Worm (Caenorhabditis elegans) whole organism, L1 larva: Measurements from ENCODE around the gene mltn-11.

Experiments used
- C16A3.4 ChIP-seq: fragments of 150-350 bp; optimal IDR thresholded peaks from 2 replicates; lab custom pipeline; 2014; ENCODE audit warnings: missing biosample characterization, missing genetic modification characterization
- C34B4.2 ChIP-seq: sonication (generic microtip); optimal IDR thresholded peaks from 2 replicates; lab custom pipeline; 2017; ENCODE audit warnings: mild to moderate bottlenecking, missing genetic modification characterization, missing compliant biosample characterization
- F16B12.6 ChIP-seq: fragments of 150-350 bp; optimal IDR thresholded peaks from 2 replicates; lab custom pipeline; 2014; ENCODE audit warnings: missing biosample characterization, missing genetic modification characterization
- aha-1 ChIP-seq: fragments of 150-350 bp; optimal IDR thresholded peaks from 2 replicates; lab custom pipeline; 2014; ENCODE audit warnings: missing biosample characterization, missing genetic modification characterization
- ama-1 ChIP-seq: fragments of 150-350 bp; optimal IDR thresholded peaks from 2 replicates; lab custom pipeline; 2014
- ceh-82 ChIP-seq, 3 experiments: fragments of 150-350 bp in 1 of 3; sonication (generic microtip) in 2 of 3; optimal IDR thresholded peaks; 2 replicates each; lab custom pipeline; 2014 to 2017; ENCODE audit warnings: missing biosample characterization in 3 of 3, missing genetic modification characterization in 3 of 3
- ceh-88 ChIP-seq: fragments of 200-800 bp; sonication (Bioruptor generic); IDR thresholded peaks from 2 replicates; pipeline ENCODE4 v1.3.6; 2022; ENCODE audit warnings: missing genetic modification characterization, missing compliant biosample characterization
- ces-1 ChIP-seq: fragments of 150-350 bp; optimal IDR thresholded peaks from 2 replicates; lab custom pipeline; 2014; ENCODE audit warnings: missing biosample characterization, missing genetic modification reagents, missing genetic modification characterization
- dpl-1 ChIP-seq, 3 experiments: fragments of 150-350 bp in 2 of 3; sonication (generic microtip) in 1 of 3; optimal IDR thresholded peaks; 2 replicates each; lab custom pipeline; 2014 to 2017; ENCODE audit warnings: missing biosample characterization in 3 of 3, missing genetic modification characterization in 3 of 3, missing genetic modification reagents in 3 of 3
- dsc-1 ChIP-seq: sonication (generic microtip); optimal IDR thresholded peaks from 2 replicates; lab custom pipeline; 2016; ENCODE audit warnings: mild to moderate bottlenecking, missing genetic modification characterization, missing compliant biosample characterization
- efl-1 ChIP-seq, 4 experiments: fragments of 150-350 bp; optimal IDR thresholded peaks in 3 of 4; peaks in 1 of 4; 1 replicate in 1 of 4; 2 replicates in 3 of 4; lab custom pipeline; 2014; ENCODE audit warnings: missing biosample characterization in 2 of 4, missing genetic modification characterization in 2 of 4, missing genetic modification reagents in 2 of 4
- elt-2 ChIP-seq: sonication (generic microtip); optimal IDR thresholded peaks from 2 replicates; lab custom pipeline; 2016; ENCODE audit warnings: missing genetic modification characterization, mild to moderate bottlenecking, inconsistent platforms, missing compliant biosample characterization, missing genetic modification reagents
- elt-3 ChIP-seq, 6 experiments: fragments of 150-350 bp in 1 of 6; sonication (generic microtip); optimal IDR thresholded peaks; 2 replicates each; lab custom pipeline; 2017 to 2018; ENCODE audit warnings: missing biosample characterization in 6 of 6, missing genetic modification characterization in 6 of 6, inconsistent platforms in 1 of 6
- ets-5 ChIP-seq: fragments of 200-800 bp; sonication (Bioruptor generic); IDR thresholded peaks from 2 replicates; pipeline ENCODE4 v1.3.6; 2022; ENCODE audit warnings: missing genetic modification characterization, missing compliant biosample characterization
- fkh-10 ChIP-seq: sonication (generic microtip); optimal IDR thresholded peaks from 2 replicates; lab custom pipeline; 2017; ENCODE audit warnings: missing biosample characterization, missing genetic modification reagents, missing genetic modification characterization
- grh-1 ChIP-seq: fragments of 200-800 bp; sonication (Bioruptor generic); IDR thresholded peaks from 2 replicates; pipeline ENCODE4 v1.3.6; 2022; ENCODE audit warnings: missing genetic modification reagents, missing genetic modification characterization, missing compliant biosample characterization
- hlh-17 ChIP-seq: fragments of 200-800 bp; sonication (Bioruptor generic); optimal IDR thresholded peaks from 2 replicates; lab custom pipeline; 2018; ENCODE audit warnings: missing genetic modification characterization, mild to moderate bottlenecking, missing compliant biosample characterization, moderate library complexity, borderline replicate concordance
- hpl-2 ChIP-seq: fragments of 150-350 bp; optimal IDR thresholded peaks from 2 replicates; lab custom pipeline; 2014; ENCODE audit warnings: missing biosample characterization, missing genetic modification reagents, missing genetic modification characterization
- irx-1 ChIP-seq: sonication (generic microtip); optimal IDR thresholded peaks from 2 replicates; lab custom pipeline; 2016; ENCODE audit warnings: missing genetic modification characterization, missing compliant biosample characterization
- isw-1 ChIP-seq: fragments of 200-800 bp; sonication (Bioruptor generic); IDR thresholded peaks from 2 replicates; pipeline ENCODE4 v1.3.6; 2022; ENCODE audit warnings: missing genetic modification characterization, missing compliant biosample characterization
- jun-1 ChIP-seq: fragments of 150-350 bp; optimal IDR thresholded peaks from 2 replicates; lab custom pipeline; 2014; ENCODE audit warnings: missing biosample characterization, missing genetic modification reagents, missing genetic modification characterization
- lin-14 ChIP-seq: fragments of 200-800 bp; sonication (Bioruptor generic); optimal IDR thresholded peaks from 2 replicates; lab custom pipeline; 2018; ENCODE audit warnings: mild to moderate bottlenecking, missing genetic modification characterization, moderate library complexity, missing compliant biosample characterization
- lin-15B ChIP-seq: fragments of 150-350 bp; sonication (generic microtip); optimal IDR thresholded peaks from 3 replicates; lab custom pipeline; 2014; ENCODE audit warnings: missing biosample characterization, missing genetic modification characterization
- lin-35 ChIP-seq, 2 experiments: fragments of 150-350 bp; optimal IDR thresholded peaks; 2 replicates each; lab custom pipeline; 2014; ENCODE audit warnings: missing biosample characterization in 2 of 2, missing genetic modification characterization in 2 of 2, missing genetic modification reagents in 2 of 2
- lir-3 ChIP-seq: sonication (generic microtip); optimal IDR thresholded peaks from 2 replicates; lab custom pipeline; 2016; ENCODE audit warnings: mild to moderate bottlenecking, missing genetic modification characterization, moderate library complexity, missing compliant biosample characterization; ENCODE audit not compliant: poor library complexity
- lsy-2 ChIP-seq, 2 experiments: fragments of 150-350 bp; optimal IDR thresholded peaks; 2 replicates each; lab custom pipeline; 2014; ENCODE audit warnings: missing biosample characterization in 2 of 2, missing genetic modification characterization in 2 of 2
- mab-9 ChIP-seq: fragments of 200-800 bp; sonication (Bioruptor generic); IDR thresholded peaks from 2 replicates; pipeline ENCODE4 v1.3.6; 2022; ENCODE audit warnings: missing genetic modification reagents, missing genetic modification characterization, missing compliant biosample characterization
- mep-1 ChIP-seq: fragments of 150-350 bp; optimal IDR thresholded peaks from 2 replicates; lab custom pipeline; 2014; ENCODE audit warnings: missing biosample characterization, missing genetic modification characterization
- nhr-12 ChIP-seq: sonication (generic microtip); optimal IDR thresholded peaks from 2 replicates; lab custom pipeline; 2017; ENCODE audit warnings: missing biosample characterization, missing genetic modification characterization
- nhr-19 ChIP-seq: fragments of 200-800 bp; sonication (Bioruptor generic); conservative IDR thresholded peaks from 2 replicates; pipeline ENCODE4 v1.3.6; 2022; ENCODE audit warnings: missing genetic modification characterization, missing compliant biosample characterization
- nhr-237 ChIP-seq: fragments of 150-350 bp; optimal IDR thresholded peaks from 2 replicates; lab custom pipeline; 2014; ENCODE audit warnings: missing biosample characterization, missing genetic modification characterization
- nhr-71 ChIP-seq: sonication (generic microtip); optimal IDR thresholded peaks from 2 replicates; lab custom pipeline; 2016; ENCODE audit warnings: mild to moderate bottlenecking, missing genetic modification characterization, moderate library complexity, missing compliant biosample characterization
- nhr-76 ChIP-seq: sonication (generic microtip); optimal IDR thresholded peaks from 2 replicates; lab custom pipeline; 2017; ENCODE audit warnings: missing biosample characterization, missing genetic modification characterization
- nhr-85 ChIP-seq: sonication (generic microtip); peaks from one replicate; lab custom pipeline; 2016; ENCODE audit warnings: missing genetic modification characterization, inconsistent platforms, missing compliant biosample characterization
- nhr-90 ChIP-seq: sonication (generic microtip); optimal IDR thresholded peaks from 2 replicates; lab custom pipeline; 2016; ENCODE audit warnings: mild to moderate bottlenecking, missing genetic modification characterization, missing compliant biosample characterization; ENCODE audit not compliant: poor library complexity
- skn-1 ChIP-seq: fragments of 150-350 bp; optimal IDR thresholded peaks from 2 replicates; lab custom pipeline; 2014; ENCODE audit warnings: missing biosample characterization, missing genetic modification characterization
- snu-23 ChIP-seq: sonication (generic microtip); optimal IDR thresholded peaks from 2 replicates; lab custom pipeline; 2016; ENCODE audit warnings: missing genetic modification characterization, missing compliant biosample characterization
- sox-4 ChIP-seq: sonication (generic microtip); optimal IDR thresholded peaks from 2 replicates; lab custom pipeline; 2016; ENCODE audit warnings: missing genetic modification characterization, missing compliant biosample characterization
- sptf-1 ChIP-seq: fragments of 150-350 bp; optimal IDR thresholded peaks from 2 replicates; lab custom pipeline; 2014; ENCODE audit warnings: missing biosample characterization, missing genetic modification characterization
- sup-37 ChIP-seq: fragments of 200-800 bp; sonication (Bioruptor generic); optimal IDR thresholded peaks from 2 replicates; lab custom pipeline; 2018; ENCODE audit warnings: mild to moderate bottlenecking, missing genetic modification characterization, missing compliant biosample characterization
- swsn-7 ChIP-seq: sonication (generic microtip); optimal IDR thresholded peaks from 2 replicates; lab custom pipeline; 2016; ENCODE audit warnings: missing genetic modification characterization, missing compliant biosample characterization
- tbx-2 ChIP-seq: sonication (generic microtip); optimal IDR thresholded peaks from 2 replicates; lab custom pipeline; 2016; ENCODE audit warnings: missing genetic modification characterization, missing compliant biosample characterization
- unc-130 ChIP-seq: fragments of 150-350 bp; optimal IDR thresholded peaks from 2 replicates; lab custom pipeline; 2017; ENCODE audit warnings: missing biosample characterization, missing genetic modification characterization, inconsistent platforms
- unc-86 ChIP-seq: sonication (generic microtip); optimal IDR thresholded peaks from 2 replicates; lab custom pipeline; 2016; ENCODE audit warnings: missing genetic modification characterization, missing compliant biosample characterization
- unc-98 ChIP-seq: fragments of 200-800 bp; sonication (Bioruptor generic); IDR thresholded peaks from 2 replicates; pipeline ENCODE4 v1.3.6; 2022; ENCODE audit warnings: missing genetic modification characterization, missing compliant biosample characterization
- vab-15 ChIP-seq: sonication (generic microtip); optimal IDR thresholded peaks from 2 replicates; lab custom pipeline; 2017; ENCODE audit warnings: missing genotype, mild to moderate bottlenecking, missing genetic modification characterization, missing compliant biosample characterization
- xbp-1 ChIP-seq: sonication (generic microtip); optimal IDR thresholded peaks from 2 replicates; lab custom pipeline; 2016; ENCODE audit warnings: missing genetic modification characterization, missing compliant biosample characterization
- zag-1 ChIP-seq: fragments of 150-350 bp; optimal IDR thresholded peaks from 2 replicates; lab custom pipeline; 2014; ENCODE audit warnings: missing biosample characterization, missing genetic modification characterization

The mltn-11 gene

DNA sequence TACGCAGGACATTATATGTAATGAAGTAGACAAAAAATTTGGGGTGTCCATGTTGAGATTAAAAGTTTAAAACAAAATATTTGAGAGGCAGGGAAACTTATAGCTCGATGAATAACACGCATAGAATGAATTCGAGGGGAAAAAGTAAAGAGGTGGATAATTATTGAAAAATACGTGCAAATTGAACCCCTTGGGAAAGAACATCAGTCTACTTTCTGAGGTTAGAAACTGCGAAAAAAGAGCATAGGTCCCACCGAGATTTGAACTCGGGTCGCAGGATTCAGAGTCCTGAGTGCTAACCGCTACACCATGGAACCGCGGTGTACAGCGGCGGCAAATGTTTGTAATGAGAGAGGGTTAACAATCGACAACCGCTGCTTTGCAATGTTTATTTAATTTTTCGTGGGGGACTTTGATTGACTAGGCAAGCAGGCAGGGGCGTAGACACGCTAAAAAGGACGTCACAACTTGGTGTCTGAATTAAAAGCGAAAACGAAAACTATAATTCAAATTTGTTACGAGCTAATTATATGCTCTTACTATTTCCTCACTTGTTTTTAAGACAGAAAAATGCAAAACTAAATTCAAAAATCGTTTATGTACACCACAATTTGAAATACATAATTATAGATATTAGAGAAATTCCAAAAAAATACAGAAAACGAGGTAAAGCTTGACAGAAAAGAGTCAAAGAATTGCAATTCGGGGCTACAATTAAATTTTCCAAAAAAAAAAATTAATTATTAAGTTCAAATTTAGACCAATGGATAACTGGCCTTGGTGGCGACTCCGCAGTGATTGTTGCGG lies 43.8 kb upstream of the mltn-11 start, which contains the start of gene srh-269 (continued):
- TF ChIP-seq hlh-17 (GFP tag; lab: Kevin White, UChicago) = no peak
- no peak for TF ChIP-seq mab-9
- TF ChIP-seq ama-1 (lab: Kevin White, UChicago) = peak; percentile 87
- TF ChIP-seq swsn-7 = peak; percentile 50
- no peak for TF ChIP-seq ceh-88
- peak; percentile 74 for TF ChIP-seq nhr-71
- no peak for TF ChIP-seq hpl-2 (GFP tag; lab: Kevin White, UChicago)
- peak; percentile 12 for TF ChIP-seq irx-1
- no peak for TF ChIP-seq nhr-76 (tag; lab: Kevin White, UChicago)
- peak; percentile 54 for TF ChIP-seq tbx-2 (tag; lab: Kevin White, UChicago)
- TF ChIP-seq ces-1 (GFP tag; lab: Kevin White, UChicago) = no peak
- peak; percentile 79 for TF ChIP-seq nhr-19 (GFP tag; lab: Robert Waterston, UW)
- peak in 1 of 3 experiments; percentile 33 for TF ChIP-seq ceh-82 (tag; optimal IDR thresholded peaks at IDR 0.05; lab: Kevin White, UChicago)
- TF ChIP-seq nhr-85 (tag; lab: Kevin White, UChicago) = peak; percentile 27
- no peak for TF ChIP-seq F16B12.6
- TF ChIP-seq elt-3 (tag; optimal IDR thresholded peaks at IDR 0.05; lab: Kevin White, UChicago) = peak in 1 of 6 experiments; percentile 6
- TF ChIP-seq lsy-2 (tag; optimal IDR thresholded peaks at IDR 0.05; lab: Kevin White, UChicago) = peak; percentile 24 to 55
- TF ChIP-seq lir-3 (tag; lab: Kevin White, UChicago) = no peak
- peak; percentile 62 for TF ChIP-seq nhr-90 (tag; lab: Kevin White, UChicago)
- TF ChIP-seq lin-15B (tag; lab: Kevin White, UChicago) = no peak
- TF ChIP-seq skn-1 = peak; percentile 11
- no peak for TF ChIP-seq C34B4.2 (tag; lab: Kevin White, UChicago)
- peak; percentile 28 for TF ChIP-seq sup-37
- no peak for TF ChIP-seq aha-1
- no peak for TF ChIP-seq mep-1
- TF ChIP-seq ets-5 (GFP tag; lab: Robert Waterston, UW) = no peak
- no peak for TF ChIP-seq unc-86 (tag; lab: Kevin White, UChicago)
- TF ChIP-seq snu-23 (GFP tag; lab: Kevin White, UChicago) = peak; percentile 77
- TF ChIP-seq unc-130 (tag; lab: Kevin White, UChicago) = peak; percentile 62
- peak in 2 of 3 experiments; percentile 38 to 39 for TF ChIP-seq dpl-1 (GFP tag; optimal IDR thresholded peaks at IDR 0.05; lab: Kevin White, UChicago)
- TF ChIP-seq nhr-12 (tag; lab: Kevin White, UChicago) = no peak
- TF ChIP-seq lin-14 (GFP tag; lab: Kevin White, UChicago) = peak; percentile 45
- no peak for TF ChIP-seq zag-1 (tag; lab: Kevin White, UChicago)

DNA sequence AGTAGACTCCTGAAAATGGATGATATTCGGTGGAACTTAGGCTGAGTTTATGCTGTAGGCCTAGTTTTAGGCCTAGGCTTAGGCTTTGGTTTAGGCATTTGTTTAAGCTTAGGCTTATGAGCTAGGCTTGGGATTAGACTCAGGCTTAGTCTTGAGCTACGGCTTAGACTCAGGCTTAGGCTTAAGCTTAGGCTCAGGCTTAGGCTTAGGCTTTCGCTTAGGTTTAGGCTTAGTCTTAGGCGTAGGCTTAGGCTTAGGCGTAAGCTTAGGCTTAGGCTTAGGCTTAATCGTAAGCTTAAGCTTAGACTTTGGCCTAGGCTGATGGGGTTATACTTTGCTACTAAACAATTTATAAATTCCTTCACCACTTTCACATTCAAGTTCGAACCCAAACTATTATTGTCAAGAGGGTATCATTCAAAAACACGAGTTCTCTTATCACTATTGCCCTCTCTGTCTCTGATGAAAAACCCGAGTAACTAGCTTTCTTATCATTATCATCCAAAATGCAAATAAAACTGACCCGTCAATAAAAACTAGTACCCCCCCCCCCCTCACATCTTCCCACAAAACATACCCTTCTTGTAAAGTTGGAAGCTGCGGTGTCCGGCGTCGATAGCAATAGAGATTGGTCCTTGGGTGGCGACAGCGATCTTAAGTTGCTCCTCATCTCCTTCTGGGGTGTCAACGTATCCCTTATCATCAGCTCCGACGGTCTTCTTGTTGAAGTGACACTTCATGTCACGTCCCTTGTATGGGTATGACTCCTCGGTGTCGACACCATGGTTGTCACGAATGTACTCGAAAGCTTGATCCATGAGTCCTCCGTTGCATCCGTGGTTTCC lies 42.8 kb upstream of the mltn-11 start:
- TF ChIP-seq vab-15 (tag; lab: Kevin White, UChicago) (no peak), ets-5 (GFP tag; lab: Robert Waterston, UW) (no peak), unc-98 (GFP tag; lab: Robert Waterston, UW) (no peak), ceh-82 (tag; optimal IDR thresholded peaks at IDR 0.05; lab: Kevin White, UChicago) (no peak), zag-1 (tag; lab: Kevin White, UChicago) (no peak), jun-1 (no peak), lin-35 (GFP tag; optimal IDR thresholded peaks at IDR 0.05; lab: Kevin White, UChicago) (no peak), fkh-10 (GFP tag; lab: Kevin White, UChicago) (no peak), elt-3 (tag; optimal IDR thresholded peaks at IDR 0.05; lab: Kevin White, UChicago) (peak in 1 of 6 experiments; percentile 37), C16A3.4 (no peak), efl-1 (optimal IDR thresholded peaks at IDR 0.05; lab: Kevin White, UChicago) (no peak), efl-1 (GFP tag; optimal IDR thresholded peaks at IDR 0.05 in 1 of 2; lab: Kevin White, UChicago) (peak in 1 of 2 experiments; percentile 50), dsc-1 (tag; lab: Kevin White, UChicago) (no peak), nhr-237 (no peak), nhr-19 (GFP tag; lab: Robert Waterston, UW) (peak; percentile 9; the same call in 1 of the 2 replicates), nhr-12 (tag; lab: Kevin White, UChicago) (no peak), elt-2 (tag; lab: Kevin White, UChicago) (peak; percentile 68), sup-37 (no peak), skn-1 (no peak), sptf-1 (no peak), nhr-85 (tag; lab: Kevin White, UChicago) (no peak), F16B12.6 (no peak), xbp-1 (tag; lab: Kevin White, UChicago) (no peak), isw-1 (no peak), grh-1 (GFP tag; lab: Robert Waterston, UW) (no peak), sox-4 (tag; lab: Kevin White, UChicago) (no peak)
